Fruit fly (Drosophila melanogaster) whole organism, embryonic: Measurements from ENCODE around the gene schlank.
A peak's percentile ranks its signal among the peaks of the same experiment; 100 is the strongest.

Experiments
- CG11456 ChIP-seq: fragments of 200-800 bp; sonication (Bioruptor generic); IDR thresholded peaks from 3 replicates; pipeline ENCODE4 v1.3.6; 2022; ENCODE audit warnings: missing biosample characterization, missing genetic modification characterization
- CG12236 ChIP-seq: fragments of 200-800 bp; sonication (Bioruptor generic); optimal IDR thresholded peaks from 2 replicates; lab custom pipeline; 2016; ENCODE audit warnings: missing biosample characterization, missing genetic modification characterization
- CG12659 ChIP-seq: fragments of 200-800 bp; sonication (Bioruptor generic); optimal IDR thresholded peaks from 3 replicates; lab custom pipeline; 2017; ENCODE audit warnings: mild to moderate bottlenecking, missing biosample characterization, missing genetic modification reagents, missing genetic modification characterization
- CG13287 ChIP-seq: fragments of 200-800 bp; sonication (Bioruptor generic); IDR thresholded peaks from 2 replicates; pipeline ENCODE4 v1.3.6; 2022; ENCODE audit warnings: missing biosample characterization, missing genetic modification characterization; ENCODE audit not compliant: partially characterized antibody
- CG2120 ChIP-seq: fragments of 200-800 bp; sonication (Bioruptor generic); optimal IDR thresholded peaks from 3 replicates; lab custom pipeline; 2016; ENCODE audit warnings: missing biosample characterization, missing genetic modification characterization
- CG2202 ChIP-seq: fragments of 200-800 bp; sonication (Bioruptor generic); optimal IDR thresholded peaks from 2 replicates; lab custom pipeline; 2018; ENCODE audit warnings: missing biosample characterization, mild to moderate bottlenecking, missing genetic modification characterization
- CG30403 ChIP-seq: fragments of 200-800 bp; sonication (Bioruptor generic); optimal IDR thresholded peaks from 3 replicates; lab custom pipeline; 2016; ENCODE audit warnings: missing biosample characterization, missing genetic modification characterization
- CG34422 ChIP-seq: fragments of 200-800 bp; sonication (Bioruptor generic); IDR thresholded peaks from 3 replicates; pipeline ENCODE4 v1.3.6; 2022; ENCODE audit warnings: missing biosample characterization, missing genetic modification characterization
- CG42726 ChIP-seq: fragments of 200-800 bp; sonication (Bioruptor generic); IDR thresholded peaks from 2 replicates; pipeline ENCODE4 v1.3.6; 2022; ENCODE audit warnings: missing biosample characterization, missing genetic modification characterization; ENCODE audit not compliant: partially characterized antibody
- CG4617 ChIP-seq: fragments of 200-800 bp; sonication (Bioruptor generic); optimal IDR thresholded peaks from 3 replicates; lab custom pipeline; 2016; ENCODE audit warnings: missing biosample characterization, missing genetic modification characterization, borderline replicate concordance
- CG5953 ChIP-seq: fragments of 200-800 bp; sonication (Bioruptor generic); IDR thresholded peaks from 2 replicates; pipeline ENCODE4 v1.3.6; 2022; ENCODE audit warnings: missing biosample characterization, missing genetic modification characterization
- CG6765 ChIP-seq: fragments of 200-800 bp; sonication (Bioruptor generic); optimal IDR thresholded peaks from 3 replicates; lab custom pipeline; 2017; ENCODE audit warnings: missing biosample characterization, mild to moderate bottlenecking, missing genetic modification characterization
- CG6791 ChIP-seq: fragments of 200-800 bp; sonication (Bioruptor generic); IDR thresholded peaks from 3 replicates; pipeline ENCODE4 v1.3.6; 2022; ENCODE audit warnings: missing biosample characterization, missing genetic modification characterization; ENCODE audit not compliant: partially characterized antibody
- CG6813 ChIP-seq: fragments of 200-800 bp; sonication (Bioruptor generic); optimal IDR thresholded peaks from 2 replicates; lab custom pipeline; 2017; ENCODE audit warnings: missing biosample characterization, missing genetic modification characterization, mild to moderate bottlenecking, moderate library complexity, missing genetic modification reagents
- CG7963 ChIP-seq: fragments of 200-800 bp; sonication (Bioruptor generic); IDR thresholded peaks from 3 replicates; pipeline ENCODE4 v1.3.6; 2022; ENCODE audit warnings: missing biosample characterization, missing genetic modification characterization; ENCODE audit not compliant: partially characterized antibody
- CG9817 ChIP-seq: fragments of 200-800 bp; sonication (Bioruptor generic); optimal IDR thresholded peaks from 2 replicates; lab custom pipeline; 2018; ENCODE audit warnings: missing biosample characterization, mild to moderate bottlenecking, missing genetic modification characterization, moderate library complexity
- CG9932 ChIP-seq: fragments of 200-800 bp; sonication (Bioruptor generic); IDR thresholded peaks from 2 replicates; pipeline ENCODE4 v1.3.6; 2022; ENCODE audit warnings: missing biosample characterization, missing genetic modification characterization
- D19A ChIP-seq: fragments of 200-800 bp; optimal IDR thresholded peaks from 3 replicates; lab custom pipeline; 2019; ENCODE audit warnings: missing biosample characterization, mild to moderate bottlenecking, missing genetic modification characterization, moderate library complexity
- Dll ChIP-seq: fragments of 200-800 bp; sonication (Bioruptor generic); IDR thresholded peaks from 4 replicates; pipeline ENCODE4 v1.3.6; 2022; ENCODE audit warnings: missing biosample characterization, missing genetic modification characterization; ENCODE audit not compliant: partially characterized antibody
- ERR ChIP-seq: fragments of 200-800 bp; sonication (Bioruptor generic); optimal IDR thresholded peaks from 2 replicates; lab custom pipeline; 2016; ENCODE audit warnings: missing biosample characterization, missing genetic modification characterization
- Ets65A ChIP-seq: fragments of 200-800 bp; sonication (Bioruptor generic); peaks from one replicate; lab custom pipeline; 2016; ENCODE audit warnings: missing biosample characterization, missing genetic modification characterization
- Fer1 ChIP-seq: fragments of 200-800 bp; sonication (Bioruptor generic); optimal IDR thresholded peaks from 2 replicates; lab custom pipeline; 2017; ENCODE audit warnings: missing biosample characterization, mild to moderate bottlenecking, missing genetic modification characterization
- MBD-R2 ChIP-seq: fragments of 200-800 bp; sonication (Bioruptor generic); IDR thresholded peaks from 2 replicates; pipeline ENCODE4 v1.3.6; 2022; ENCODE audit warnings: missing biosample characterization, missing genetic modification characterization
- Meics ChIP-seq: fragments of 200-800 bp; sonication (Bioruptor generic); optimal IDR thresholded peaks from 2 replicates; lab custom pipeline; 2017; ENCODE audit warnings: missing biosample characterization, mild to moderate bottlenecking, missing genetic modification characterization
- Sox100B ChIP-seq: fragments of 200-800 bp; sonication (Bioruptor generic); optimal IDR thresholded peaks from 3 replicates; lab custom pipeline; 2018; ENCODE audit warnings: missing biosample characterization, mild to moderate bottlenecking, missing genetic modification characterization
- TFAM ChIP-seq: fragments of 200-800 bp; sonication (Bioruptor generic); optimal IDR thresholded peaks from 2 replicates; lab custom pipeline; 2017; ENCODE audit warnings: missing biosample characterization, missing genetic modification characterization, inconsistent platforms
- Xrp1 ChIP-seq: fragments of 200-800 bp; sonication (Bioruptor generic); IDR thresholded peaks from 2 replicates; pipeline ENCODE4 v1.3.6; 2022; ENCODE audit warnings: missing biosample characterization, missing genetic modification characterization
- bbx ChIP-seq: fragments of 200-800 bp; sonication (Bioruptor generic); IDR thresholded peaks from 2 replicates; pipeline ENCODE4 v1.3.6; 2022; ENCODE audit warnings: missing biosample characterization, missing genetic modification characterization; ENCODE audit not compliant: partially characterized antibody
- cad ChIP-seq: fragments of >200 bp; optimal IDR thresholded peaks from 2 replicates; lab custom pipeline; 2017; ENCODE audit warnings: missing biosample characterization, missing genetic modification characterization
- chinmo ChIP-seq: fragments of 200-800 bp; sonication (Bioruptor generic); IDR thresholded peaks from 4 replicates; pipeline ENCODE4 v1.3.6; 2022; ENCODE audit warnings: missing biosample characterization, missing genetic modification characterization; ENCODE audit not compliant: partially characterized antibody
- crp ChIP-seq, 2 experiments: fragments of 200-800 bp; sonication (Bioruptor generic); optimal IDR thresholded peaks; 2 replicates in 1 of 2; 3 replicates in 1 of 2; lab custom pipeline; 2017; ENCODE audit warnings: missing biosample characterization in 2 of 2, missing genetic modification characterization in 2 of 2, mild to moderate bottlenecking in 1 of 2, moderate library complexity in 1 of 2
- emc ChIP-seq: fragments of 200-800 bp; sonication (Bioruptor generic); optimal IDR thresholded peaks from 2 replicates; lab custom pipeline; 2016; ENCODE audit warnings: missing biosample characterization, missing genetic modification characterization
- ems ChIP-seq: fragments of 200-800 bp; sonication (Bioruptor generic); optimal IDR thresholded peaks from 3 replicates; lab custom pipeline; 2016; ENCODE audit warnings: missing biosample characterization, missing genetic modification characterization
- fru ChIP-seq: fragments of >200 bp; optimal IDR thresholded peaks from 2 replicates; lab custom pipeline; 2017
- ftz-f1 ChIP-seq: fragments of 200-800 bp; sonication (Bioruptor generic); optimal IDR thresholded peaks from 2 replicates; lab custom pipeline; 2016; ENCODE audit warnings: missing biosample characterization, missing genetic modification characterization
- gfzf ChIP-seq: fragments of 200-800 bp; sonication (Bioruptor generic); optimal IDR thresholded peaks from 2 replicates; lab custom pipeline; 2016; ENCODE audit warnings: missing biosample characterization, mild to moderate bottlenecking, missing genetic modification characterization, moderate library complexity
- grn ChIP-seq: fragments of 200-800 bp; sonication (Bioruptor generic); optimal IDR thresholded peaks from 3 replicates; lab custom pipeline; 2017; ENCODE audit warnings: missing biosample characterization, missing genetic modification characterization
- gt ChIP-seq: fragments of 200-800 bp; sonication (Bioruptor generic); IDR thresholded peaks from 2 replicates; pipeline ENCODE4 v1.3.6; 2022; ENCODE audit warnings: missing biosample characterization, missing genetic modification characterization
- hkb ChIP-seq, 2 experiments: fragments of 200-800 bp in 1 of 2; fragments of >200 bp in 1 of 2; sonication (Bioruptor generic) in 1 of 2; IDR thresholded peaks in 1 of 2; optimal IDR thresholded peaks in 1 of 2; 2 replicates each; pipeline versions ENCODE4 v1.3.6 to Lab custom; 2017 to 2022; ENCODE audit warnings: missing biosample characterization in 1 of 2, missing genetic modification characterization in 1 of 2
- kah ChIP-seq: fragments of 200-800 bp; sonication (Bioruptor generic); optimal IDR thresholded peaks from 2 replicates; lab custom pipeline; 2018; ENCODE audit warnings: missing biosample characterization, mild to moderate bottlenecking, missing genetic modification characterization
- knrl ChIP-seq: fragments of 200-800 bp; sonication (Bioruptor generic); IDR thresholded peaks from 3 replicates; pipeline ENCODE4 v1.3.6; 2022; ENCODE audit warnings: missing biosample characterization, missing genetic modification characterization; ENCODE audit not compliant: partially characterized antibody
- lbe ChIP-seq: fragments of 200-800 bp; sonication (Bioruptor generic); optimal IDR thresholded peaks from 2 replicates; lab custom pipeline; 2016; ENCODE audit warnings: missing biosample characterization, mild to moderate bottlenecking, missing genetic modification characterization
- pzg ChIP-seq: fragments of 200-800 bp; sonication (Bioruptor generic); optimal IDR thresholded peaks from 3 replicates; lab custom pipeline; 2018; ENCODE audit warnings: missing biosample characterization, mild to moderate bottlenecking, missing genetic modification characterization, moderate library complexity
- rib ChIP-seq: fragments of 200-800 bp; sonication (Bioruptor generic); IDR thresholded peaks from 2 replicates; pipeline ENCODE4 v1.3.6; 2022; ENCODE audit warnings: missing biosample characterization, missing genetic modification characterization
- row ChIP-seq: fragments of 200-800 bp; sonication (Bioruptor generic); IDR thresholded peaks from 3 replicates; pipeline ENCODE4 v1.3.6; 2022; ENCODE audit warnings: missing biosample characterization, missing genetic modification characterization
- sd ChIP-seq: fragments of 200-800 bp; sonication (Bioruptor generic); optimal IDR thresholded peaks from 3 replicates; lab custom pipeline; 2018; ENCODE audit warnings: missing biosample characterization, mild to moderate bottlenecking, missing genetic modification characterization, moderate library complexity
- sens ChIP-seq: fragments of 200-800 bp; sonication (Bioruptor generic); peaks from one replicate; lab custom pipeline; 2016; ENCODE audit warnings: missing biosample characterization, missing genetic modification characterization
- sob ChIP-seq: fragments of 200-800 bp; sonication (Bioruptor generic); IDR thresholded peaks from 2 replicates; pipeline ENCODE4 v1.3.6; 2022; ENCODE audit warnings: missing biosample characterization, missing genetic modification characterization
- trem ChIP-seq: fragments of 200-800 bp; optimal IDR thresholded peaks from 3 replicates; lab custom pipeline; 2019; ENCODE audit warnings: missing biosample characterization, mild to moderate bottlenecking, missing genetic modification characterization, moderate library complexity
- vvl ChIP-seq: fragments of 200-800 bp; sonication (Bioruptor generic); IDR thresholded peaks from 2 replicates; pipeline ENCODE4 v1.3.6; 2022; ENCODE audit warnings: missing biosample characterization, missing genetic modification characterization

Gene schlank

dm6 chrX:6276590-6276989, 9.6 kb upstream of the schlank start, which contains the start of gene CG3566 (continued):
- TF ChIP-seq CG42726 = 0 out of 2 replicates have a peak, but pooled peaks have one; percentile 10
- TF ChIP-seq gfzf (GFP tag; lab: Kevin White, UChicago) = peak; percentile 71
- TF ChIP-seq CG11456 (GFP tag; lab: Robert Waterston, UW) = no peak
- TF ChIP-seq ERR (GFP tag; lab: Kevin White, UChicago) = no peak
- TF ChIP-seq grn (GFP tag; lab: Kevin White, UChicago) = no peak
- TF ChIP-seq cad (GFP tag; lab: Kevin White, UChicago) = no peak
- TF ChIP-seq rib (GFP tag; lab: Robert Waterston, UW) = no peak
- TF ChIP-seq Sox100B = no peak
- TF ChIP-seq CG13287 (GFP tag; lab: Robert Waterston, UW) = peak; percentile 31
- TF ChIP-seq row (GFP tag; lab: Robert Waterston, UW) = peak; percentile 90
- TF ChIP-seq CG34422 (GFP tag; lab: Robert Waterston, UW) = no peak
- no peak for TF ChIP-seq CG30403 (GFP tag; lab: Kevin White, UChicago)
- no peak for TF ChIP-seq CG9817 (tag; lab: Kevin White, UChicago)
- no peak for TF ChIP-seq fru (lab: Kevin White, UChicago)
- peak; percentile 11 for TF ChIP-seq lbe (GFP tag; lab: Kevin White, UChicago)
- TF ChIP-seq CG2120 = peak; percentile 0
- TF ChIP-seq CG4617 (GFP tag; lab: Kevin White, UChicago) = peak; percentile 5
- TF ChIP-seq CG2202 (tag; lab: Kevin White, UChicago) = no peak
- TF ChIP-seq MBD-R2 (GFP tag; lab: Robert Waterston, UW) = peak; percentile 82
- no peak for TF ChIP-seq chinmo (GFP tag; lab: Robert Waterston, UW)
- no peak for TF ChIP-seq CG5953 (GFP tag; lab: Robert Waterston, UW)
- no peak for TF ChIP-seq CG6765 (GFP tag; lab: Kevin White, UChicago)
- TF ChIP-seq Ets65A = no peak
- TF ChIP-seq CG6791 (GFP tag; lab: Robert Waterston, UW) = 0 out of 3 replicates have a peak, but pooled peaks have one; percentile 48
- TF ChIP-seq Fer1 = peak; percentile 6
- no peak for TF ChIP-seq Dll
- peak in 1 of 2 experiments; percentile 40 for TF ChIP-seq crp (GFP tag; optimal IDR thresholded peaks at IDR 0.05; lab: Kevin White, UChicago)
- peak; percentile 52 for TF ChIP-seq kah (GFP tag; lab: Kevin White, UChicago)
- TF ChIP-seq sob = peak; percentile 44; the same call in 1 of the 2 replicates
- TF ChIP-seq CG9932 = no peak
- TF ChIP-seq emc (GFP tag; lab: Kevin White, UChicago) = no peak
- TF ChIP-seq ftz-f1 (GFP tag; lab: Kevin White, UChicago) = no peak
- no peak for TF ChIP-seq sd (tag; lab: Kevin White, UChicago)
- peak; percentile 79 for TF ChIP-seq sens
- no peak for TF ChIP-seq CG7963 (GFP tag; lab: Robert Waterston, UW)
- 0 out of 3 replicates have a peak, but pooled peaks have one; percentile 12 for TF ChIP-seq knrl (GFP tag; lab: Robert Waterston, UW)
- peak; percentile 66 for TF ChIP-seq D19A (tag; lab: Kevin White, UChicago)
- no peak for TF ChIP-seq hkb (optimal IDR thresholded peaks at IDR 0.05; lab: Kevin White, UChicago)
- TF ChIP-seq hkb (GFP tag; IDR thresholded peaks at IDR 0.05; lab: Robert Waterston, UW) = no peak
- TF ChIP-seq Meics (GFP tag; lab: Kevin White, UChicago) = no peak
- peak; percentile 25 for TF ChIP-seq CG12659 (GFP tag; lab: Kevin White, UChicago)
- no peak for TF ChIP-seq Xrp1 (GFP tag; lab: Robert Waterston, UW)
- TF ChIP-seq pzg = peak; percentile 59
- peak; percentile 33; the same call in 1 of the 2 replicates for TF ChIP-seq vvl (GFP tag; lab: Robert Waterston, UW)
- no peak for TF ChIP-seq gt (GFP tag; lab: Robert Waterston, UW)
- no peak for TF ChIP-seq CG6813
- 0 out of 2 replicates have a peak, but pooled peaks have one; percentile 16 for TF ChIP-seq bbx (GFP tag; lab: Robert Waterston, UW)
- TF ChIP-seq TFAM (GFP tag; lab: Kevin White, UChicago) = no peak
- peak; percentile 11 for TF ChIP-seq ems (GFP tag; lab: Kevin White, UChicago)
- TF ChIP-seq trem (tag; lab: Kevin White, UChicago) = peak; percentile 2
- no peak for TF ChIP-seq CG12236 (GFP tag; lab: Kevin White, UChicago)
